Worm (Caenorhabditis elegans): Measurements from ENCODE around the gene F47D12.3.

F47D12.3 gene

ce11 chrIII:6331211-6331782, 33.0 kb downstream of the F47D12.3 start, which contains the start of gene C56G2.4:
TSS of gene C56G2.4 (plus strand) at chrIII:6331732.
- TF ChIP-seq blmp-1 (tag; optimal IDR thresholded peaks at IDR 0.05) (no peak), zip-8 (tag; optimal IDR thresholded peaks at IDR 0.05) (peak; percentile 90)

ce11 chrIII:6334364-6334763, 36.1 kb downstream of the F47D12.3 start:
- TF ChIP-seq ces-1 (GFP tag; optimal IDR thresholded peaks at IDR 0.05), result peak; percentile 80
- TF ChIP-seq snpc-4 (tag; optimal IDR thresholded peaks at IDR 0.05), result no peak
- no peak for TF ChIP-seq ceh-83 (GFP tag; optimal IDR thresholded peaks at IDR 0.05)

- TF ChIP-seq pha-4 (tag; optimal IDR thresholded peaks at IDR 0.05), result no peak
- no peak for TF ChIP-seq mep-1 (tag; optimal IDR thresholded peaks at IDR 0.05)
- TF ChIP-seq elt-3 (tag; optimal IDR thresholded peaks at IDR 0.05), result no peak
- TF ChIP-seq lin-32 (GFP tag; optimal IDR thresholded peaks at IDR 0.05), result no peak
- no peak for TF ChIP-seq ceh-43 (GFP tag; optimal IDR thresholded peaks at IDR 0.05)
- no peak for TF ChIP-seq ceh-83 (GFP tag; optimal IDR thresholded peaks at IDR 0.05)
- TF ChIP-seq lsy-2 (tag; optimal IDR thresholded peaks at IDR 0.05), result no peak
- TF ChIP-seq nhr-76 (tag; optimal IDR thresholded peaks at IDR 0.05), result no peak
- TF ChIP-seq ces-1 (GFP tag; optimal IDR thresholded peaks at IDR 0.05), result no peak
Observed at ce11 chrIII:6339919-6340434, 41.7 kb downstream of the F47D12.3 start, which contains the start of gene let-767. TSS of gene let-767 (minus strand) at chrIII:6339969.

- peak; percentile 97 for TF ChIP-seq lsy-2 (tag; optimal IDR thresholded peaks at IDR 0.05)
- TF ChIP-seq unc-39 (tag; optimal IDR thresholded peaks at IDR 0.05), result no peak
- TF ChIP-seq unc-120 (tag; optimal IDR thresholded peaks at IDR 0.05; ENCODE audit: poor library complexity, severe bottlenecking), result peak; percentile 95
- TF ChIP-seq ceh-83 (GFP tag; optimal IDR thresholded peaks at IDR 0.05), result no peak
- no peak for TF ChIP-seq nhr-2 (tag; optimal IDR thresholded peaks at IDR 0.05)
- TF ChIP-seq drap-1 (GFP tag; optimal IDR thresholded peaks at IDR 0.05), result peak; percentile 42
- no peak for TF ChIP-seq nhr-12 (tag; optimal IDR thresholded peaks at IDR 0.05)
- TF ChIP-seq M03D4.4 (tag; optimal IDR thresholded peaks at IDR 0.05), result peak; percentile 43
- TF ChIP-seq ztf-11 (tag; optimal IDR thresholded peaks at IDR 0.05), result no peak
- TF ChIP-seq elt-3 (tag; optimal IDR thresholded peaks at IDR 0.05), result no peak
- peak; percentile 31 for TF ChIP-seq lin-13 (tag; optimal IDR thresholded peaks at IDR 0.05)
- peak; percentile 33 for TF ChIP-seq ces-1 (GFP tag; optimal IDR thresholded peaks at IDR 0.05)
- peak; percentile 10 for TF ChIP-seq pha-4 (tag; optimal IDR thresholded peaks at IDR 0.05)
- peak; percentile 0 for TF ChIP-seq ceh-43 (GFP tag; optimal IDR thresholded peaks at IDR 0.05)
- no peak for TF ChIP-seq ceh-39 (tag; optimal IDR thresholded peaks at IDR 0.05)
- no peak for TF ChIP-seq bed-3 (GFP tag; optimal IDR thresholded peaks at IDR 0.05)
Observed at ce11 chrIII:6341878-6342453, 43.7 kb downstream of the F47D12.3 start, which contains the start of gene rpn-13. TSS of gene rpn-13 (minus strand) at chrIII:6341928.

ce11 chrIII:6343229-6343628, 45.0 kb downstream of the F47D12.3 start, which contains the start of gene C56G2.9:
TSS of gene C56G2.9 (minus strand) at chrIII:6343329.
- no peak for TF ChIP-seq ztf-11 (tag; optimal IDR thresholded peaks at IDR 0.05)
- no peak for TF ChIP-seq M03D4.4 (tag; optimal IDR thresholded peaks at IDR 0.05)
- TF ChIP-seq ceh-83 (GFP tag; optimal IDR thresholded peaks at IDR 0.05), result no peak

- TF ChIP-seq mab-5 (tag; optimal IDR thresholded peaks at IDR 0.05), result peak; percentile 20
- peak; percentile 63 for TF ChIP-seq lin-13 (tag; optimal IDR thresholded peaks at IDR 0.05)
- TF ChIP-seq ces-1 (GFP tag; optimal IDR thresholded peaks at IDR 0.05), result peak; percentile 54
- TF ChIP-seq unc-62 (GFP tag; optimal IDR thresholded peaks at IDR 0.05), result no peak
- no peak for TF ChIP-seq sem-2 (GFP tag; optimal IDR thresholded peaks at IDR 0.05)
- TF ChIP-seq nhr-237 (tag; optimal IDR thresholded peaks at IDR 0.05), result peak; percentile 81
- TF ChIP-seq unc-39 (tag; optimal IDR thresholded peaks at IDR 0.05), result no peak
- no peak for TF ChIP-seq zip-8 (tag; optimal IDR thresholded peaks at IDR 0.05)
- no peak for TF ChIP-seq M03D4.4 (tag; optimal IDR thresholded peaks at IDR 0.05)
- TF ChIP-seq ceh-43 (GFP tag; optimal IDR thresholded peaks at IDR 0.05), result no peak
- peak; percentile 32 for TF ChIP-seq unc-120 (tag; optimal IDR thresholded peaks at IDR 0.05; ENCODE audit: poor library complexity, severe bottlenecking)
- TF ChIP-seq blmp-1 (tag; optimal IDR thresholded peaks at IDR 0.05), result no peak
- no peak for TF ChIP-seq ztf-11 (tag; optimal IDR thresholded peaks at IDR 0.05)
- no peak for TF ChIP-seq nhr-2 (tag; optimal IDR thresholded peaks at IDR 0.05)
- TF ChIP-seq ceh-39 (tag; optimal IDR thresholded peaks at IDR 0.05), result peak; percentile 56
- TF ChIP-seq sptf-1 (tag; optimal IDR thresholded peaks at IDR 0.05), result peak; percentile 61
- TF ChIP-seq drap-1 (GFP tag; optimal IDR thresholded peaks at IDR 0.05), result peak; percentile 52
- TF ChIP-seq ceh-83 (GFP tag; optimal IDR thresholded peaks at IDR 0.05), result no peak
- peak; percentile 55 for TF ChIP-seq hlh-1 (tag; optimal IDR thresholded peaks at IDR 0.05)
- no peak for TF ChIP-seq nhr-76 (tag; optimal IDR thresholded peaks at IDR 0.05)
- peak; percentile 84 for TF ChIP-seq mep-1 (tag; optimal IDR thresholded peaks at IDR 0.05)
- no peak for TF ChIP-seq bed-3 (GFP tag; optimal IDR thresholded peaks at IDR 0.05)
- TF ChIP-seq tbx-8 (GFP tag; optimal IDR thresholded peaks at IDR 0.05), result no peak
- peak; percentile 71 for TF ChIP-seq cnd-1 (tag; optimal IDR thresholded peaks at IDR 0.05)
- no peak for TF ChIP-seq snpc-4 (tag; optimal IDR thresholded peaks at IDR 0.05)
- no peak for TF ChIP-seq nhr-28 (tag; optimal IDR thresholded peaks at IDR 0.05)
- peak; percentile 70 for TF ChIP-seq pha-4 (tag; optimal IDR thresholded peaks at IDR 0.05)
- no peak for TF ChIP-seq ham-2 (GFP tag; optimal IDR thresholded peaks at IDR 0.05)
- no peak for TF ChIP-seq mls-2 (tag; optimal IDR thresholded peaks at IDR 0.05)
- no peak for TF ChIP-seq flh-1 (GFP tag; optimal IDR thresholded peaks at IDR 0.05)
- peak; percentile 96 for TF ChIP-seq lsy-2 (tag; optimal IDR thresholded peaks at IDR 0.05)
- no peak for TF ChIP-seq lin-32 (GFP tag; optimal IDR thresholded peaks at IDR 0.05)
- TF ChIP-seq nhr-12 (tag; optimal IDR thresholded peaks at IDR 0.05), result no peak
Observed at ce11 chrIII:6344737-6345136, 46.5 kb downstream of the F47D12.3 start.

All from whole organism, mixed stage, embryonic.